Worm (Caenorhabditis elegans) whole organism, young adult: Measurements from ENCODE around the gene R03G8.3.
"Not testable (repeated sequence)": the region's sequence is repeated elsewhere in the genome, so short reads cannot be mapped to it uniquely, and the experiment has no call there.

Experiments used
- F22D6.2 ChIP-seq: sonication (generic microtip); optimal IDR thresholded peaks from 2 replicates; lab custom pipeline; 2016; ENCODE audit warnings: mild to moderate bottlenecking, missing genetic modification characterization, missing compliant biosample characterization
- dpl-1 ChIP-seq: fragments of 150-350 bp; optimal IDR thresholded peaks from 2 replicates; lab custom pipeline; 2014; ENCODE audit warnings: missing biosample characterization, missing genetic modification reagents, missing genetic modification characterization
- hsf-1 ChIP-seq: fragments of 200-800 bp; sonication (Bioruptor generic); IDR thresholded peaks from 2 replicates; pipeline ENCODE4 v1.3.6; 2022; ENCODE audit warnings: missing genetic modification reagents, missing genetic modification characterization, missing compliant biosample characterization
- pha-4 ChIP-seq: fragments of 150-350 bp; sonication (generic microtip); optimal IDR thresholded peaks from 2 replicates; lab custom pipeline; 2014; ENCODE audit warnings: missing biosample characterization, missing genetic modification reagents, missing genetic modification characterization
- xnd-1 ChIP-seq: sonication (generic microtip); optimal IDR thresholded peaks from 2 replicates; lab custom pipeline; 2016; ENCODE audit warnings: missing genotype, missing genetic modification reagents, missing genetic modification characterization, missing compliant biosample characterization
- ztf-28 ChIP-seq: fragments of 200-800 bp; sonication (Bioruptor generic); IDR thresholded peaks from 2 replicates; pipeline ENCODE4 v1.3.6; 2022; ENCODE audit warnings: missing genetic modification reagents, missing genetic modification characterization, missing compliant biosample characterization

DNA sequence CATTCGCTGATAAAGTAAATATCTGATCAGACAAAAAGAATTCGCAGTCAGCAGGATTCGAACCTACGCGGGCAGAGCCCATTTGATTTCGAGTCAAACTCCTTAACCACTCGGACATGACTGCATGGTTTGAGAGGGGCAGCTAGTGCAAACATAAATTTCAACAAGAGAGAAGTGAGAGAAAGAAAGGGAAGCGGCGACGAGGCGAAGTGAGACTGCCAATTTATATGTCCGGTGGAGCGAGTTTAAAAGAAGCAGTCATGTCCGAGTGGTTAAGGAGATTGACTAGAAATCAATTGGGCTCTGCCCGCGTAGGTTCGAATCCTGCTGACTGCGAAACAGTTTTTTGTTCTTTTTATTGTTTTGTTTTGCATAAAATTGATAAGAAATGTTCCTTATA lies 44.4 kb upstream of the R03G8.3 start:
- TF ChIP-seq F22D6.2 (tag; lab: Kevin White, UChicago): peak; percentile 68
- peak; percentile 86 for TF ChIP-seq ztf-28 (GFP tag; lab: Robert Waterston, UW)
- not testable (repeated sequence) for TF ChIP-seq dpl-1 (GFP tag; lab: Kevin White, UChicago); pha-4 (tag; lab: Kevin White, UChicago); xnd-1 (tag; lab: Kevin White, UChicago)
- TF ChIP-seq hsf-1 (GFP tag; lab: Robert Waterston, UW): peak; percentile 62; the same call in 1 of the 2 replicates
